Worm (Caenorhabditis elegans) whole organism, L3 larva: ENCODE results near the gene glb-6.

Source experiments
- R02D3.7 ChIP-seq: fragments of 150-350 bp; optimal IDR thresholded peaks from 2 replicates; lab custom pipeline; 2014; ENCODE audit warnings: missing biosample characterization, missing genetic modification characterization
- ZK546.5 ChIP-seq: sonication (generic microtip); optimal IDR thresholded peaks from 2 replicates; lab custom pipeline; 2017; ENCODE audit warnings: missing biosample characterization, missing genetic modification characterization
- aly-2 ChIP-seq: fragments of 150-350 bp; optimal IDR thresholded peaks from 2 replicates; lab custom pipeline; 2014; ENCODE audit warnings: missing biosample characterization, missing genetic modification characterization
- ama-1 ChIP-seq: fragments of 150-350 bp; optimal IDR thresholded peaks from 2 replicates; lab custom pipeline; 2018
- ceh-28 ChIP-seq: fragments of 150-350 bp; optimal IDR thresholded peaks from 2 replicates; lab custom pipeline; 2014; ENCODE audit warnings: missing biosample characterization, missing genetic modification reagents, missing genetic modification characterization
- ceh-82 ChIP-seq: fragments of 150-350 bp; optimal IDR thresholded peaks from 2 replicates; lab custom pipeline; 2014; ENCODE audit warnings: missing biosample characterization, missing genetic modification characterization
- daf-12 ChIP-seq: fragments of 150-350 bp; optimal IDR thresholded peaks from 2 replicates; lab custom pipeline; 2014; ENCODE audit warnings: missing biosample characterization, missing genetic modification reagents, missing genetic modification characterization
- egl-27 ChIP-seq: sonication (generic microtip); optimal IDR thresholded peaks from 4 replicates; lab custom pipeline; 2017; ENCODE audit warnings: missing biosample characterization, missing genetic modification reagents, missing genetic modification characterization
- egl-5 ChIP-seq: fragments of 150-350 bp; optimal IDR thresholded peaks from 2 replicates; lab custom pipeline; 2017; ENCODE audit warnings: missing biosample characterization, missing genetic modification reagents, missing genetic modification characterization, inconsistent platforms
- elt-1 ChIP-seq: fragments of 150-350 bp; optimal IDR thresholded peaks from 2 replicates; lab custom pipeline; 2014; ENCODE audit warnings: missing biosample characterization, missing genetic modification characterization
- elt-2 ChIP-seq: sonication (generic microtip); optimal IDR thresholded peaks from 2 replicates; lab custom pipeline; 2016; ENCODE audit warnings: missing genetic modification reagents, mild to moderate bottlenecking, missing genetic modification characterization, missing compliant biosample characterization
- elt-3 ChIP-seq, 3 experiments: fragments of 150-350 bp in 1 of 3; sonication (generic microtip) in 2 of 3; optimal IDR thresholded peaks; 2 replicates in 2 of 3; 4 replicates in 1 of 3; lab custom pipeline; 2014 to 2017; ENCODE audit warnings: missing biosample characterization in 3 of 3, missing genetic modification characterization in 3 of 3
- fkh-10 ChIP-seq: sonication (generic microtip); optimal IDR thresholded peaks from 2 replicates; lab custom pipeline; 2017; ENCODE audit warnings: missing biosample characterization, missing genetic modification reagents, missing genetic modification characterization
- jun-1 ChIP-seq: fragments of 150-350 bp; optimal IDR thresholded peaks from 2 replicates; lab custom pipeline; 2014; ENCODE audit warnings: missing biosample characterization, missing genetic modification reagents, missing genetic modification characterization
- lin-39 ChIP-seq: fragments of 150-350 bp; optimal IDR thresholded peaks from 2 replicates; lab custom pipeline; 2018; ENCODE audit warnings: missing biosample characterization, missing genetic modification reagents, missing genetic modification characterization
- mml-1 ChIP-seq: fragments of 150-350 bp; sonication (generic microtip); optimal IDR thresholded peaks from 3 replicates; lab custom pipeline; 2014; ENCODE audit warnings: missing biosample characterization, missing genetic modification characterization
- nfya-1 ChIP-seq: sonication (generic microtip); optimal IDR thresholded peaks from 2 replicates; lab custom pipeline; 2017; ENCODE audit warnings: missing genetic modification characterization, mild to moderate bottlenecking, missing compliant biosample characterization, antibody characterized with exemption, moderate library complexity; ENCODE audit not compliant: insufficient read depth
- nhr-11 ChIP-seq: fragments of 150-350 bp; optimal IDR thresholded peaks from 2 replicates; lab custom pipeline; 2014; ENCODE audit warnings: missing biosample characterization, missing genetic modification characterization
- nhr-12 ChIP-seq: fragments of 150-350 bp; optimal IDR thresholded peaks from 2 replicates; lab custom pipeline; 2014; ENCODE audit warnings: missing biosample characterization, missing genetic modification characterization
- nhr-23 ChIP-seq: fragments of 150-350 bp; optimal IDR thresholded peaks from 2 replicates; lab custom pipeline; 2014; ENCODE audit warnings: missing biosample characterization, missing genetic modification reagents, missing genetic modification characterization
- nhr-25 ChIP-seq: sonication (generic microtip); optimal IDR thresholded peaks from 2 replicates; lab custom pipeline; 2017; ENCODE audit warnings: missing biosample characterization, missing genetic modification characterization
- nhr-28 ChIP-seq: fragments of 150-350 bp; optimal IDR thresholded peaks from 2 replicates; lab custom pipeline; 2014; ENCODE audit warnings: missing biosample characterization, missing genetic modification characterization
- nhr-76 ChIP-seq: fragments of 150-350 bp; sonication (generic microtip); optimal IDR thresholded peaks from 5 replicates; lab custom pipeline; 2014; ENCODE audit warnings: missing biosample characterization, missing genetic modification characterization
- pha-4 ChIP-seq: fragments of 150-350 bp; optimal IDR thresholded peaks from 2 replicates; lab custom pipeline; 2014; ENCODE audit warnings: missing biosample characterization, missing genetic modification reagents, missing genetic modification characterization
- pqm-1 ChIP-seq: fragments of 150-350 bp; optimal IDR thresholded peaks from 2 replicates; lab custom pipeline; 2017; ENCODE audit warnings: missing biosample characterization, missing genetic modification characterization, inconsistent platforms
- skn-1 ChIP-seq: fragments of 150-350 bp; optimal IDR thresholded peaks from 2 replicates; lab custom pipeline; 2014; ENCODE audit warnings: missing biosample characterization, missing genetic modification characterization
- unc-39 ChIP-seq: sonication (generic microtip); optimal IDR thresholded peaks from 4 replicates; lab custom pipeline; 2017; ENCODE audit warnings: missing biosample characterization, missing genetic modification characterization

glb-6 gene

ce11 chrV:5523260-5523659 lies 47.1 kb downstream of the glb-6 start:
- no peak for TF ChIP-seq unc-39 (tag; lab: Kevin White, UChicago)
- peak; percentile 67 for TF ChIP-seq nhr-23 (tag; lab: Kevin White, UChicago)
- no peak for TF ChIP-seq nfya-1 (tag; lab: Kevin White, UChicago)
- TF ChIP-seq ceh-82 (tag; lab: Kevin White, UChicago) = no peak
- no peak for TF ChIP-seq egl-5 (tag; lab: Kevin White, UChicago)
- TF ChIP-seq egl-27 (tag; lab: Kevin White, UChicago) = no peak
- peak; percentile 22 for TF ChIP-seq daf-12 (tag; lab: Kevin White, UChicago)
- peak; percentile 98 for TF ChIP-seq elt-1 (tag; lab: Kevin White, UChicago)
- TF ChIP-seq ZK546.5 = no peak
- no peak for TF ChIP-seq nhr-76 (tag; lab: Kevin White, UChicago)
- TF ChIP-seq nhr-25 = peak; percentile 73
- no peak for TF ChIP-seq elt-3 (tag; optimal IDR thresholded peaks at IDR 0.05; lab: Kevin White, UChicago)
- TF ChIP-seq lin-39 (tag; lab: Kevin White, UChicago) = no peak
- no peak for TF ChIP-seq skn-1 (tag; lab: Kevin White, UChicago)
- TF ChIP-seq nhr-11 (tag; lab: Kevin White, UChicago) = no peak
- no peak for TF ChIP-seq ama-1 (lab: Kevin White, UChicago)
- TF ChIP-seq jun-1 = no peak
- TF ChIP-seq ceh-28 (tag; lab: Kevin White, UChicago) = no peak
- no peak for TF ChIP-seq elt-2
- TF ChIP-seq fkh-10 (GFP tag; lab: Kevin White, UChicago) = no peak

ce11 chrV:5521735-5522241 lies 48.5 kb downstream of the glb-6 start, which contains the start of gene hir-1:
TSS of gene hir-1 (plus strand) at chrV:5522139.
- TF ChIP-seq ama-1 (lab: Kevin White, UChicago) (no peak), R02D3.7 (tag; lab: Kevin White, UChicago) (no peak), nhr-12 (no peak), jun-1 (peak; percentile 74), ceh-82 (tag; lab: Kevin White, UChicago) (no peak), elt-2 (no peak), ceh-28 (tag; lab: Kevin White, UChicago) (peak; percentile 18), egl-5 (tag; lab: Kevin White, UChicago) (no peak), nhr-25 (peak; percentile 53), fkh-10 (GFP tag; lab: Kevin White, UChicago) (no peak), pqm-1 (tag; lab: Kevin White, UChicago) (no peak), pha-4 (peak; percentile 18), nhr-28 (no peak), mml-1 (tag; lab: Kevin White, UChicago) (no peak), aly-2 (tag; lab: Kevin White, UChicago) (no peak), unc-39 (tag; lab: Kevin White, UChicago) (no peak)
